Fruit fly (Drosophila melanogaster) whole organism, prepupa: Measurements from ENCODE around the gene CG33093.
A peak's percentile ranks its signal among the peaks of the same experiment; 100 is the strongest.

ENCODE experiments used
- Blimp-1 ChIP-seq: fragments of 200-800 bp; sonication (Bioruptor generic); optimal IDR thresholded peaks from 3 replicates; lab custom pipeline; 2017; ENCODE audit warnings: missing biosample characterization, missing genetic modification characterization, mild to moderate bottlenecking, moderate library complexity, missing genetic modification reagents
- CG10631 ChIP-seq: fragments of 200-800 bp; sonication (Bioruptor generic); optimal IDR thresholded peaks from 2 replicates; lab custom pipeline; 2016; ENCODE audit warnings: missing biosample characterization, missing genetic modification characterization
- CG10669 ChIP-seq: fragments of 200-800 bp; sonication (Bioruptor generic); optimal IDR thresholded peaks from 3 replicates; lab custom pipeline; 2018; ENCODE audit warnings: missing biosample characterization, mild to moderate bottlenecking, missing genetic modification characterization, moderate library complexity
- CG11762 ChIP-seq: fragments of 200-800 bp; sonication (Bioruptor generic); optimal IDR thresholded peaks from 3 replicates; lab custom pipeline; 2016; ENCODE audit warnings: missing biosample characterization, missing genetic modification characterization; ENCODE audit not compliant: insufficient read depth
- CG11902 ChIP-seq: fragments of 200-800 bp; sonication (Bioruptor generic); optimal IDR thresholded peaks from 3 replicates; lab custom pipeline; 2016; ENCODE audit warnings: missing biosample characterization, missing genetic modification characterization
- CG1621 ChIP-seq: fragments of 200-800 bp; sonication (Bioruptor generic); optimal IDR thresholded peaks from 3 replicates; lab custom pipeline; 2018; ENCODE audit warnings: missing biosample characterization, mild to moderate bottlenecking, missing genetic modification characterization
- CG16779 ChIP-seq: fragments of 200-800 bp; sonication (Bioruptor generic); optimal IDR thresholded peaks from 3 replicates; lab custom pipeline; 2017; ENCODE audit warnings: missing biosample characterization, mild to moderate bottlenecking, missing genetic modification characterization
- CG3032 ChIP-seq: fragments of 200-800 bp; optimal IDR thresholded peaks from 2 replicates; lab custom pipeline; 2019; ENCODE audit warnings: missing biosample characterization, mild to moderate bottlenecking, missing genetic modification characterization, moderate library complexity
- CG31627 ChIP-seq: fragments of 200-800 bp; sonication (Bioruptor generic); optimal IDR thresholded peaks from 3 replicates; lab custom pipeline; 2016; ENCODE audit warnings: missing biosample characterization, missing genetic modification characterization
- CG32006 ChIP-seq: fragments of 200-800 bp; sonication (Bioruptor generic); optimal IDR thresholded peaks from 3 replicates; lab custom pipeline; 2017; ENCODE audit warnings: missing biosample characterization, mild to moderate bottlenecking, missing genetic modification characterization
- CG34406 ChIP-seq: fragments of 200-800 bp; sonication (Bioruptor generic); optimal IDR thresholded peaks from 3 replicates; lab custom pipeline; 2016; ENCODE audit warnings: missing biosample characterization, missing genetic modification characterization
- CG3919 ChIP-seq: fragments of 200-800 bp; sonication (Bioruptor generic); optimal IDR thresholded peaks from 3 replicates; lab custom pipeline; 2016; ENCODE audit warnings: missing biosample characterization, missing genetic modification characterization
- CG4318 ChIP-seq: fragments of 200-800 bp; sonication (Bioruptor generic); optimal IDR thresholded peaks from 3 replicates; lab custom pipeline; 2017; ENCODE audit warnings: missing biosample characterization, mild to moderate bottlenecking, missing genetic modification characterization
- CG6276 ChIP-seq: fragments of 200-800 bp; sonication (Bioruptor generic); optimal IDR thresholded peaks from 2 replicates; lab custom pipeline; 2017; ENCODE audit warnings: missing biosample characterization, mild to moderate bottlenecking, missing genetic modification characterization
- CG6808 ChIP-seq: fragments of 200-800 bp; sonication (Bioruptor generic); optimal IDR thresholded peaks from 3 replicates; lab custom pipeline; 2017; ENCODE audit warnings: missing biosample characterization, missing genetic modification characterization, mild to moderate bottlenecking, moderate library complexity, missing genetic modification reagents
- CG7368 ChIP-seq: fragments of 200-800 bp; sonication (Bioruptor generic); optimal IDR thresholded peaks from 3 replicates; lab custom pipeline; 2016; ENCODE audit warnings: missing biosample characterization, missing genetic modification characterization
- CG8119 ChIP-seq: fragments of 200-800 bp; sonication (Bioruptor generic); IDR thresholded peaks from 3 replicates; pipeline ENCODE4 v1.3.6; 2022; ENCODE audit warnings: missing biosample characterization, missing genetic modification characterization
- CG8319 ChIP-seq: fragments of 200-800 bp; sonication (Bioruptor generic); optimal IDR thresholded peaks from 3 replicates; lab custom pipeline; 2016; ENCODE audit warnings: missing biosample characterization, missing genetic modification characterization
- Eip78C ChIP-seq: fragments of 200-800 bp; sonication (Bioruptor generic); peaks from one replicate; lab custom pipeline; 2016; ENCODE audit warnings: missing biosample characterization, missing genetic modification characterization
- Eip93F ChIP-seq: fragments of 200-800 bp; sonication (Bioruptor generic); optimal IDR thresholded peaks from 2 replicates; lab custom pipeline; 2016; ENCODE audit warnings: missing biosample characterization, mild to moderate bottlenecking, missing genetic modification characterization
- Ets21C ChIP-seq: fragments of 200-800 bp; sonication (Bioruptor generic); optimal IDR thresholded peaks from 3 replicates; lab custom pipeline; 2016; ENCODE audit warnings: missing biosample characterization, missing genetic modification characterization
- Ets96B ChIP-seq: fragments of 200-800 bp; optimal IDR thresholded peaks from 2 replicates; lab custom pipeline; 2019; ENCODE audit warnings: missing biosample characterization, mild to moderate bottlenecking, missing genetic modification characterization, moderate library complexity
- Gug ChIP-seq: fragments of 200-800 bp; sonication (Bioruptor generic); IDR thresholded peaks from 2 replicates; pipeline ENCODE4 v1.3.6; 2022; ENCODE audit warnings: missing biosample characterization, missing genetic modification characterization
- Hr38 ChIP-seq: sonication (Bioruptor generic); optimal IDR thresholded peaks from 2 replicates; lab custom pipeline; 2016; ENCODE audit warnings: missing biosample characterization, missing genetic modification characterization
- Hr39 ChIP-seq: fragments of 200-800 bp; sonication (Bioruptor generic); optimal IDR thresholded peaks from 2 replicates; lab custom pipeline; 2016; ENCODE audit warnings: missing biosample characterization, missing genetic modification characterization
- Met ChIP-seq: fragments of 200-800 bp; sonication (Bioruptor generic); optimal IDR thresholded peaks from 3 replicates; lab custom pipeline; 2016; ENCODE audit warnings: missing biosample characterization, missing genetic modification characterization
- Smox ChIP-seq: fragments of 200-800 bp; sonication (Bioruptor generic); optimal IDR thresholded peaks from 3 replicates; lab custom pipeline; 2016; ENCODE audit warnings: missing biosample characterization, missing genetic modification characterization
- Sox102F ChIP-seq: fragments of 200-800 bp; sonication (Bioruptor generic); optimal IDR thresholded peaks from 2 replicates; lab custom pipeline; 2016; ENCODE audit warnings: missing biosample characterization, mild to moderate bottlenecking, missing genetic modification characterization
- Sox14 ChIP-seq: fragments of 200-800 bp; sonication (Bioruptor generic); optimal IDR thresholded peaks from 3 replicates; lab custom pipeline; 2016; ENCODE audit warnings: missing biosample characterization, missing genetic modification characterization
- achi ChIP-seq: fragments of 200-800 bp; sonication (Bioruptor generic); optimal IDR thresholded peaks from 3 replicates; lab custom pipeline; 2016; ENCODE audit warnings: missing biosample characterization, missing genetic modification characterization
- acj6 ChIP-seq: fragments of 200-800 bp; sonication (Bioruptor generic); optimal IDR thresholded peaks from 3 replicates; lab custom pipeline; 2016; ENCODE audit warnings: missing biosample characterization, missing genetic modification characterization
- cyc ChIP-seq: fragments of 200-800 bp; sonication (Bioruptor generic); optimal IDR thresholded peaks from 3 replicates; lab custom pipeline; 2016; ENCODE audit warnings: missing biosample characterization, missing genetic modification characterization
- dac ChIP-seq: fragments of 200-800 bp; sonication (Bioruptor generic); optimal IDR thresholded peaks from 2 replicates; lab custom pipeline; 2017; ENCODE audit warnings: missing biosample characterization, mild to moderate bottlenecking, missing genetic modification characterization
- eg ChIP-seq: fragments of 200-800 bp; sonication (Bioruptor generic); IDR thresholded peaks from 3 replicates; pipeline ENCODE4 v1.3.6; 2022; ENCODE audit warnings: missing biosample characterization, missing genetic modification characterization
- esn ChIP-seq: fragments of 200-800 bp; sonication (Bioruptor generic); optimal IDR thresholded peaks from 2 replicates; lab custom pipeline; 2016; ENCODE audit warnings: missing biosample characterization, mild to moderate bottlenecking, missing genetic modification characterization, moderate library complexity
- fd59A ChIP-seq: fragments of 200-800 bp; sonication (Bioruptor generic); optimal IDR thresholded peaks from 2 replicates; lab custom pipeline; 2017; ENCODE audit warnings: missing biosample characterization, mild to moderate bottlenecking, missing genetic modification characterization, missing genetic modification reagents
- fd85E ChIP-seq: fragments of 200-800 bp; sonication (Bioruptor generic); optimal IDR thresholded peaks from 3 replicates; lab custom pipeline; 2016; ENCODE audit warnings: missing biosample characterization, missing genetic modification characterization
- lz ChIP-seq: fragments of 200-800 bp; sonication (Bioruptor generic); optimal IDR thresholded peaks from 3 replicates; lab custom pipeline; 2016; ENCODE audit warnings: missing biosample characterization, missing genetic modification characterization
- pdm3 ChIP-seq: fragments of 200-800 bp; sonication (Bioruptor generic); optimal IDR thresholded peaks from 3 replicates; lab custom pipeline; 2016; ENCODE audit warnings: missing biosample characterization, missing genetic modification characterization
- salr ChIP-seq, 2 experiments: fragments of 200-800 bp; sonication (Bioruptor generic); optimal IDR thresholded peaks; 3 replicates each; lab custom pipeline; 2016 to 2018; ENCODE audit warnings: missing biosample characterization in 2 of 2, missing genetic modification characterization in 2 of 2, mild to moderate bottlenecking in 1 of 2
- svp ChIP-seq: fragments of 200-800 bp; sonication (Bioruptor generic); peaks from one replicate; lab custom pipeline; 2016; ENCODE audit warnings: missing biosample characterization, missing genetic modification characterization
- vri ChIP-seq: fragments of 200-800 bp; sonication (Bioruptor generic); optimal IDR thresholded peaks from 3 replicates; lab custom pipeline; 2016; ENCODE audit warnings: missing biosample characterization, mild to moderate bottlenecking, missing genetic modification characterization

The CG33093 gene

DNA sequence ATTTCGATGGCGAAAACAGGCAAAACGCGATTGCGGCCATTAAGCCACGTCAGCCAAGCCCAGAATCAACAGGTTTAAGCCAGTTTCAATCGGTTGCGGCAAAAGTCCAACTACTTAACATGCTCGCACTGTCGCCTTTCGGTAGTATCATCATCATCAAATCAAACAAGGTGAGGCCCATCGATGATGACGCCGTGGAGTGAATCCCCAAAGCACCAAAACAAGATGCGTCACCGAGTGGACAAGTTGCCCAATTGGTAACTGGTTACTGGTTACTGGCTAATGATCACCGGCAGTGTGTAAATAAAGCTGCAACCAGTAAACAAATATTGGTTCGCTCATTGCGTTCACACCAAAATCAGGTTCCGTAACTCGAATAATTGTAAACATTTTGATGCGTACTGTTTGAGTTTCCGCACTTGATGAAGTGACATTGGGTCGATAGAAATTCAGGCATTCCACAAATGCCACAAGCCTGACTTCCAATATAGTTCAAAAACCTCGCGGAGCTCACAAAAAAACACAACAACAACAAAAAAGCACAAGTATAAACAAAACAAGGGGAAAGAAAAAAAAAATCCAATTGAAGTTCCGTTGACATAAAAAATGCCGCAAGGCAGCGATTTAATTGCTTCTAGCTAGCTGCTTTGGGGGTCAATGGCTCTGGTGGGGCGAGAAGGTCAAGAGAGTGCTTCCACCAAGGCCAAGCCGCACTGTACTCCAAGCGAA is 7.2 kb downstream of the CG33093 start (continued):
- TF ChIP-seq CG16779 (tag; lab: Kevin White, UChicago) (no peak), Gug (GFP tag; lab: Robert Waterston, UW) (no peak), acj6 (GFP tag; lab: Kevin White, UChicago) (no peak), salr (GFP tag; optimal IDR thresholded peaks at IDR 0.05; lab: Kevin White, UChicago) (no peak), Ets96B (no peak), CG3032 (tag; lab: Kevin White, UChicago) (no peak), CG32006 (GFP tag; lab: Kevin White, UChicago) (peak; percentile 6), achi (no peak), CG10669 (GFP tag; lab: Kevin White, UChicago) (no peak), CG34406 (GFP tag; lab: Kevin White, UChicago) (peak; percentile 10), Sox14 (GFP tag; lab: Kevin White, UChicago) (no peak), CG6808 (GFP tag; lab: Kevin White, UChicago) (no peak), Met (GFP tag; lab: Kevin White, UChicago) (peak; percentile 27), CG7368 (GFP tag; lab: Kevin White, UChicago) (peak; percentile 23), esn (GFP tag; lab: Kevin White, UChicago) (peak; percentile 49), Hr39 (GFP tag; lab: Kevin White, UChicago) (peak; percentile 30), CG31627 (GFP tag; lab: Kevin White, UChicago) (peak; percentile 29), CG6276 (GFP tag; lab: Kevin White, UChicago) (no peak), Smox (GFP tag; lab: Kevin White, UChicago) (peak; percentile 28), fd85E (GFP tag; lab: Kevin White, UChicago) (peak; percentile 14), CG8319 (no peak), vri (no peak), CG8119 (GFP tag; lab: Robert Waterston, UW) (no peak), Hr38 (no peak), cyc (GFP tag; lab: Kevin White, UChicago) (no peak), CG10631 (GFP tag; lab: Kevin White, UChicago) (no peak), CG4318 (GFP tag; lab: Kevin White, UChicago) (no peak), CG3919 (GFP tag; lab: Kevin White, UChicago) (peak; percentile 13), Sox102F (GFP tag; lab: Kevin White, UChicago) (peak; percentile 12), Eip93F (GFP tag; lab: Kevin White, UChicago) (no peak), dac (GFP tag; lab: Kevin White, UChicago) (no peak)

dm6 chr3R:22522859-22523258 is 8.9 kb downstream of the CG33093 start:
- TF ChIP-seq vri = peak; percentile 0
- no peak for TF ChIP-seq eg (GFP tag; lab: Robert Waterston, UW)
- TF ChIP-seq Gug (GFP tag; lab: Robert Waterston, UW) = no peak
- TF ChIP-seq CG11762 (GFP tag; lab: Kevin White, UChicago) = no peak
- TF ChIP-seq CG10669 (GFP tag; lab: Kevin White, UChicago) = no peak
- no peak for TF ChIP-seq CG1621 (tag; lab: Kevin White, UChicago)
- peak; percentile 20 for TF ChIP-seq Blimp-1 (GFP tag; lab: Kevin White, UChicago)
- no peak for TF ChIP-seq pdm3 (GFP tag; lab: Kevin White, UChicago)
- no peak for TF ChIP-seq dac (GFP tag; lab: Kevin White, UChicago)
- no peak for TF ChIP-seq lz (GFP tag; lab: Kevin White, UChicago)
- TF ChIP-seq Hr39 (GFP tag; lab: Kevin White, UChicago) = no peak
- TF ChIP-seq Eip78C (GFP tag; lab: Kevin White, UChicago) = no peak
- TF ChIP-seq fd59A (GFP tag; lab: Kevin White, UChicago) = no peak
- no peak for TF ChIP-seq Ets96B
- no peak for TF ChIP-seq Sox102F (GFP tag; lab: Kevin White, UChicago)
- TF ChIP-seq Ets21C = no peak
- TF ChIP-seq svp (GFP tag; lab: Kevin White, UChicago) = peak; percentile 97
- no peak for TF ChIP-seq CG11902 (GFP tag; lab: Kevin White, UChicago)
- TF ChIP-seq Eip93F (GFP tag; lab: Kevin White, UChicago) = peak; percentile 10
